Fruit fly (Drosophila melanogaster) whole organism, embryonic: ENCODE measurements around the gene Sld5.
A peak's percentile ranks its signal among the peaks of the same experiment; 100 is the strongest.

ENCODE experiments used
- Antp ChIP-seq: fragments of 200-800 bp; sonication (Bioruptor generic); optimal IDR thresholded peaks from 3 replicates; lab custom pipeline; 2016; ENCODE audit warnings: missing biosample characterization, missing genetic modification characterization
- Atf3 ChIP-seq: fragments of 200-800 bp; sonication (Bioruptor generic); optimal IDR thresholded peaks from 3 replicates; lab custom pipeline; 2016; ENCODE audit warnings: missing biosample characterization, missing genetic modification characterization
- BEAF-32 ChIP-seq: fragments of 200-800 bp; sonication (Bioruptor generic); optimal IDR thresholded peaks from 3 replicates; lab custom pipeline; 2017; ENCODE audit warnings: missing biosample characterization, missing genetic modification characterization, mild to moderate bottlenecking, moderate library complexity, missing genetic modification reagents
- CG10366 ChIP-seq: fragments of 200-800 bp; sonication (Bioruptor generic); IDR thresholded peaks from 2 replicates; pipeline ENCODE4 v1.3.6; 2022; ENCODE audit warnings: missing biosample characterization, missing genetic modification characterization
- CG11456 ChIP-seq: fragments of 200-800 bp; sonication (Bioruptor generic); IDR thresholded peaks from 3 replicates; pipeline ENCODE4 v1.3.6; 2022; ENCODE audit warnings: missing biosample characterization, missing genetic modification characterization
- CG12744 ChIP-seq: fragments of 200-800 bp; sonication (Bioruptor generic); optimal IDR thresholded peaks from 2 replicates; lab custom pipeline; 2016; ENCODE audit warnings: missing biosample characterization, missing genetic modification characterization
- CG12942 ChIP-seq: fragments of 200-800 bp; sonication (Bioruptor generic); optimal IDR thresholded peaks from 3 replicates; lab custom pipeline; 2016; ENCODE audit warnings: missing biosample characterization, missing genetic modification characterization
- CG13775 ChIP-seq: fragments of 200-800 bp; sonication (Bioruptor generic); optimal IDR thresholded peaks from 3 replicates; lab custom pipeline; 2017; ENCODE audit warnings: missing biosample characterization, mild to moderate bottlenecking, missing genetic modification characterization
- CG14441 ChIP-seq: fragments of 200-800 bp; sonication (Bioruptor generic); IDR thresholded peaks from 2 replicates; pipeline ENCODE4 v1.3.6; 2022; ENCODE audit warnings: missing biosample characterization, missing genetic modification characterization
- CG15696 ChIP-seq: fragments of 200-800 bp; sonication (Bioruptor generic); optimal IDR thresholded peaks from 2 replicates; lab custom pipeline; 2019; ENCODE audit warnings: missing biosample characterization, mild to moderate bottlenecking, missing genetic modification characterization, moderate library complexity
- CG1647 ChIP-seq: fragments of 200-800 bp; sonication (Bioruptor generic); optimal IDR thresholded peaks from 3 replicates; lab custom pipeline; 2016; ENCODE audit warnings: missing biosample characterization, missing genetic modification characterization
- CG17328 ChIP-seq: fragments of 200-800 bp; sonication (Bioruptor generic); IDR thresholded peaks from 2 replicates; pipeline ENCODE4 v1.3.6; 2022; ENCODE audit warnings: missing biosample characterization, missing genetic modification characterization
- CG1832 ChIP-seq: fragments of 200-800 bp; sonication (Bioruptor generic); optimal IDR thresholded peaks from 2 replicates; lab custom pipeline; 2017; ENCODE audit warnings: missing biosample characterization, mild to moderate bottlenecking, missing genetic modification characterization, inconsistent platforms
- CG30431 ChIP-seq: fragments of 200-800 bp; sonication (Bioruptor generic); optimal IDR thresholded peaks from 2 replicates; lab custom pipeline; 2017; ENCODE audit warnings: missing biosample characterization, missing genetic modification characterization
- CG4360 ChIP-seq: fragments of 200-800 bp; sonication (Bioruptor generic); IDR thresholded peaks from 2 replicates; pipeline ENCODE4 v1.3.6; 2022; ENCODE audit warnings: missing biosample characterization, missing genetic modification characterization
- CG5245 ChIP-seq: fragments of 200-800 bp; sonication (Bioruptor generic); optimal IDR thresholded peaks from 3 replicates; lab custom pipeline; 2016; ENCODE audit warnings: missing biosample characterization, missing genetic modification characterization
- CG9437 ChIP-seq: fragments of 200-800 bp; sonication (Bioruptor generic); optimal IDR thresholded peaks from 2 replicates; lab custom pipeline; 2018; ENCODE audit warnings: missing biosample characterization, mild to moderate bottlenecking, missing genetic modification characterization
- Camta ChIP-seq: fragments of 200-800 bp; sonication (Bioruptor generic); optimal IDR thresholded peaks from 2 replicates; lab custom pipeline; 2016; ENCODE audit warnings: missing biosample characterization, missing genetic modification characterization
- E2f2 ChIP-seq: fragments of 200-800 bp; sonication (Bioruptor generic); IDR thresholded peaks from 2 replicates; pipeline ENCODE4 v1.3.6; 2022; ENCODE audit warnings: missing biosample characterization, missing genetic modification characterization
- Eip74EF ChIP-seq, 2 experiments: fragments of 200-800 bp in 1 of 2; fragments of >200 bp in 1 of 2; sonication (Bioruptor generic) in 1 of 2; optimal IDR thresholded peaks; 2 replicates each; lab custom pipeline; 2017 to 2019; ENCODE audit warnings: missing biosample characterization in 2 of 2, missing genetic modification characterization in 2 of 2, mild to moderate bottlenecking in 1 of 2, moderate library complexity in 1 of 2
- Fer1 ChIP-seq: fragments of 200-800 bp; sonication (Bioruptor generic); optimal IDR thresholded peaks from 2 replicates; lab custom pipeline; 2017; ENCODE audit warnings: missing biosample characterization, mild to moderate bottlenecking, missing genetic modification characterization
- Gug ChIP-seq: fragments of 200-800 bp; sonication (Bioruptor generic); IDR thresholded peaks from 4 replicates; pipeline ENCODE4 v1.3.6; 2022; ENCODE audit warnings: missing biosample characterization, missing genetic modification characterization
- H2.0 ChIP-seq: fragments of 200-800 bp; sonication (Bioruptor generic); IDR thresholded peaks from 2 replicates; pipeline ENCODE4 v1.3.6; 2022; ENCODE audit warnings: missing biosample characterization, missing genetic modification characterization
- HmgD ChIP-seq: fragments of 200-800 bp; sonication (Bioruptor generic); optimal IDR thresholded peaks from 3 replicates; lab custom pipeline; 2016; ENCODE audit warnings: missing biosample characterization, missing genetic modification characterization
- Hmx ChIP-seq: fragments of 200-800 bp; sonication (Bioruptor generic); optimal IDR thresholded peaks from 2 replicates; lab custom pipeline; 2016; ENCODE audit warnings: missing biosample characterization, missing genetic modification characterization
- MTF-1 ChIP-seq: fragments of 200-800 bp; sonication (Bioruptor generic); optimal IDR thresholded peaks from 2 replicates; lab custom pipeline; 2018; ENCODE audit warnings: missing biosample characterization, mild to moderate bottlenecking, missing genetic modification characterization, borderline replicate concordance
- Mrtf ChIP-seq: fragments of 200-800 bp; sonication (Bioruptor generic); IDR thresholded peaks from 3 replicates; pipeline ENCODE4 v1.3.6; 2022; ENCODE audit warnings: missing biosample characterization, missing genetic modification characterization
- Nf-YB ChIP-seq: fragments of 200-800 bp; sonication (Bioruptor generic); optimal IDR thresholded peaks from 3 replicates; lab custom pipeline; 2019; ENCODE audit warnings: missing biosample characterization, mild to moderate bottlenecking, missing genetic modification characterization, moderate library complexity
- ara ChIP-seq: fragments of 200-800 bp; sonication (Bioruptor generic); IDR thresholded peaks from 2 replicates; pipeline ENCODE4 v1.3.6; 2022; ENCODE audit warnings: missing biosample characterization, missing genetic modification characterization
- ato ChIP-seq: fragments of 200-800 bp; sonication (Bioruptor generic); IDR thresholded peaks from 2 replicates; pipeline ENCODE4 v1.3.6; 2022; ENCODE audit warnings: missing biosample characterization, missing genetic modification characterization; ENCODE audit not compliant: partially characterized antibody
- bowl ChIP-seq: fragments of 200-800 bp; sonication (Bioruptor generic); IDR thresholded peaks from 2 replicates; pipeline ENCODE4 v1.3.6; 2022; ENCODE audit warnings: missing biosample characterization, missing genetic modification characterization
- bsh ChIP-seq, 2 experiments: fragments of 200-800 bp; sonication (Bioruptor generic); optimal IDR thresholded peaks; 2 replicates each; lab custom pipeline; 2017 to 2018; ENCODE audit warnings: mild to moderate bottlenecking in 2 of 2, missing biosample characterization in 2 of 2, missing genetic modification characterization in 2 of 2, moderate library complexity in 1 of 2
- chif ChIP-seq, 2 experiments: fragments of 200-800 bp; sonication (Bioruptor generic); optimal IDR thresholded peaks; 3 replicates each; lab custom pipeline; 2016; ENCODE audit warnings: missing biosample characterization in 2 of 2, missing genetic modification characterization in 2 of 2
- chm ChIP-seq: fragments of 200-800 bp; sonication (Bioruptor generic); IDR thresholded peaks from 2 replicates; pipeline ENCODE4 v1.3.6; 2022; ENCODE audit warnings: missing biosample characterization, missing genetic modification characterization
- dati ChIP-seq: fragments of 200-800 bp; sonication (Bioruptor generic); IDR thresholded peaks from 2 replicates; pipeline ENCODE4 v1.3.6; 2022; ENCODE audit warnings: missing biosample characterization, missing genetic modification characterization
- dimm ChIP-seq: fragments of 200-800 bp; sonication (Bioruptor generic); IDR thresholded peaks from 2 replicates; pipeline ENCODE4 v1.3.6; 2022; ENCODE audit warnings: missing biosample characterization, missing genetic modification characterization
- disco-r ChIP-seq: fragments of 200-800 bp; sonication (Bioruptor generic); optimal IDR thresholded peaks from 2 replicates; lab custom pipeline; 2016; ENCODE audit warnings: missing biosample characterization, missing genetic modification characterization
- fd96Cb ChIP-seq: fragments of 200-800 bp; sonication (Bioruptor generic); optimal IDR thresholded peaks from 2 replicates; lab custom pipeline; 2018; ENCODE audit warnings: missing biosample characterization, mild to moderate bottlenecking, missing genetic modification characterization, moderate library complexity
- ftz-f1 ChIP-seq: fragments of 200-800 bp; sonication (Bioruptor generic); optimal IDR thresholded peaks from 2 replicates; lab custom pipeline; 2016; ENCODE audit warnings: missing biosample characterization, missing genetic modification characterization
- gcm2 ChIP-seq: fragments of 200-800 bp; sonication (Bioruptor generic); optimal IDR thresholded peaks from 2 replicates; lab custom pipeline; 2016; ENCODE audit warnings: missing biosample characterization, missing genetic modification characterization
- gsb-n ChIP-seq: fragments of 200-800 bp; sonication (Bioruptor generic); optimal IDR thresholded peaks from 3 replicates; lab custom pipeline; 2018; ENCODE audit warnings: missing biosample characterization, mild to moderate bottlenecking, missing genetic modification characterization
- jing ChIP-seq: fragments of 200-800 bp; sonication (Bioruptor generic); optimal IDR thresholded peaks from 2 replicates; lab custom pipeline; 2018; ENCODE audit warnings: missing biosample characterization, mild to moderate bottlenecking, missing genetic modification characterization
- kay ChIP-seq: fragments of 200-800 bp; sonication (Bioruptor generic); optimal IDR thresholded peaks from 2 replicates; lab custom pipeline; 2016; ENCODE audit warnings: missing biosample characterization, missing genetic modification characterization
- nerfin-2 ChIP-seq: fragments of 200-800 bp; sonication (Bioruptor generic); IDR thresholded peaks from 2 replicates; pipeline ENCODE4 v1.3.6; 2022; ENCODE audit warnings: missing biosample characterization, missing genetic modification characterization; ENCODE audit not compliant: partially characterized antibody
- psq ChIP-seq: fragments of 200-800 bp; sonication (Bioruptor generic); optimal IDR thresholded peaks from 2 replicates; lab custom pipeline; 2017; ENCODE audit warnings: missing biosample characterization, missing genetic modification characterization
- pzg ChIP-seq: fragments of 200-800 bp; sonication (Bioruptor generic); optimal IDR thresholded peaks from 3 replicates; lab custom pipeline; 2018; ENCODE audit warnings: missing biosample characterization, mild to moderate bottlenecking, missing genetic modification characterization, moderate library complexity
- seq ChIP-seq: fragments of 200-800 bp; sonication (Bioruptor generic); IDR thresholded peaks from 2 replicates; pipeline ENCODE4 v1.3.6; 2022; ENCODE audit warnings: missing biosample characterization, missing genetic modification characterization
- so ChIP-seq: fragments of 200-800 bp; sonication (Bioruptor generic); IDR thresholded peaks from 3 replicates; pipeline ENCODE4 v1.3.6; 2022; ENCODE audit warnings: missing biosample characterization, missing genetic modification characterization
- stc ChIP-seq: fragments of 200-800 bp; sonication (Bioruptor generic); IDR thresholded peaks from 2 replicates; pipeline ENCODE4 v1.3.6; 2022; ENCODE audit warnings: missing biosample characterization, missing genetic modification characterization
- ttk ChIP-seq: fragments of 200-800 bp; sonication (Bioruptor generic); IDR thresholded peaks from 2 replicates; pipeline ENCODE4 v2.1.2; 2022; ENCODE audit warnings: missing biosample characterization, missing genetic modification characterization
- tup ChIP-seq: fragments of 200-800 bp; sonication (Bioruptor generic); optimal IDR thresholded peaks from 2 replicates; lab custom pipeline; 2016; ENCODE audit warnings: missing biosample characterization, mild to moderate bottlenecking, missing genetic modification characterization, moderate library complexity

Gene Sld5

dm6 chr3R:26055214-26055632, 1.1 kb downstream of the Sld5 start, which contains the start of gene Cmpk (continued):
- TF ChIP-seq HmgD (GFP tag; lab: Kevin White, UChicago) (no peak), Fer1 (GFP tag; lab: Kevin White, UChicago) (peak; percentile 88), Nf-YB (GFP tag; lab: Kevin White, UChicago) (peak; percentile 62), chif (GFP tag; optimal IDR thresholded peaks at IDR 0.05; lab: Kevin White, UChicago) (no peak), MTF-1 (GFP tag; lab: Kevin White, UChicago) (peak; percentile 86), CG12744 (GFP tag; lab: Kevin White, UChicago) (no peak), ttk (no peak), Atf3 (peak; percentile 67), Mrtf (GFP tag; lab: Robert Waterston, UW) (no peak), CG14441 (GFP tag; lab: Robert Waterston, UW) (no peak), bowl (GFP tag; lab: Robert Waterston, UW) (no peak), CG1647 (GFP tag; lab: Kevin White, UChicago) (peak; percentile 60), so (peak; percentile 80; the same call in 2 of the 3 replicates), seq (0 out of 2 replicates have a peak, but pooled peaks have one; percentile 31), E2f2 (peak; percentile 92), CG30431 (GFP tag; lab: Kevin White, UChicago) (peak; percentile 64), dimm (no peak), pzg (GFP tag; lab: Kevin White, UChicago) (peak; percentile 74), CG12942 (no peak), jing (no peak), Antp (peak; percentile 28), CG4360 (GFP tag; lab: Robert Waterston, UW) (0 out of 2 replicates have a peak, but pooled peaks have one; percentile 35), CG11456 (GFP tag; lab: Robert Waterston, UW) (peak; percentile 78), CG13775 (GFP tag; lab: Kevin White, UChicago) (peak; percentile 70), disco-r (no peak), kay (GFP tag; lab: Kevin White, UChicago) (peak; percentile 23), Hmx (GFP tag; lab: Kevin White, UChicago) (no peak), psq (GFP tag; lab: Kevin White, UChicago) (peak; percentile 12), fd96Cb (tag; lab: Kevin White, UChicago) (no peak), chm (GFP tag; lab: Robert Waterston, UW) (peak; percentile 77), CG17328 (GFP tag; lab: Robert Waterston, UW) (peak; percentile 65), ftz-f1 (peak; percentile 95), CG9437 (GFP tag; lab: Kevin White, UChicago) (peak; percentile 97), CG5245 (GFP tag; lab: Kevin White, UChicago) (peak; percentile 1), gcm2 (GFP tag; lab: Kevin White, UChicago) (peak; percentile 3), Gug (GFP tag; lab: Robert Waterston, UW) (0 out of 4 replicates have a peak, but pooled peaks have one; percentile 6), BEAF-32 (GFP tag; lab: Kevin White, UChicago) (peak; percentile 29), CG10366 (GFP tag; lab: Robert Waterston, UW) (peak; percentile 59), tup (GFP tag; lab: Kevin White, UChicago) (peak; percentile 46), Camta (no peak), H2.0 (GFP tag; lab: Robert Waterston, UW) (peak; percentile 49; the same call in 1 of the 2 replicates), CG1832 (GFP tag; lab: Kevin White, UChicago) (no peak), ara (GFP tag; lab: Robert Waterston, UW) (peak; percentile 41; the same call in 1 of the 2 replicates), Eip74EF (GFP tag; optimal IDR thresholded peaks at IDR 0.05; lab: Kevin White, UChicago) (peak in 1 of 2 experiments; percentile 74), dati (GFP tag; lab: Robert Waterston, UW) (no peak), stc (peak; percentile 59; the same call in 1 of the 2 replicates), nerfin-2 (GFP tag; lab: Robert Waterston, UW) (no peak), bsh (GFP tag; optimal IDR thresholded peaks at IDR 0.05; lab: Kevin White, UChicago) (peak in 1 of 2 experiments; percentile 60), gsb-n (no peak), CG15696 (tag; lab: Kevin White, UChicago) (peak; percentile 19), ato (GFP tag; lab: Robert Waterston, UW) (peak; percentile 33; the same call in 1 of the 2 replicates)
